Worm (Caenorhabditis elegans): ENCODE measurements around the gene vab-1.

DNA sequence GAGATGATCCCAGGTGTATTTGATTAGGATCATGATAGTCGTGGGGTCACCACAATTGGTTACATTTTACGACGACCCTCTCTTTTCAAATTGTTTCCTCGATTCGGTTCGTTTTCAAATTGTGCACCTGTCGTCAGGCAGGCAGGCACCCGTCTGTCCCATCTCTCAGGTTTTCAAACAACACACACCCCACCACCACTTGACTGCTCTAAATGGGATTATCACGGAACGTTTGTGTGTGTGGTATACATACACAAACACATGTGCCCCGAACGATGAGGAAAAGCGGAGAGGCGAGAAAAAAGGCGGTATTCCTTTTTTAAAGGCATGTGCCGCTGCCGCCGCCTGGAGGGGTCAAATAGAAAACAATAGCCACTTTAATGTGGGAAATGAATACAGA is 13.5 kb downstream of the vab-1 start:
- no peak for TF ChIP-seq dve-1 (tag; optimal IDR thresholded peaks at IDR 0.05; ENCODE audit: insufficient read depth)
- no peak for TF ChIP-seq lir-3 (tag; optimal IDR thresholded peaks at IDR 0.05)
- TF ChIP-seq unc-62 (GFP tag; optimal IDR thresholded peaks at IDR 0.05 in 1 of 2): no peak
- TF ChIP-seq unc-62 (tag; optimal IDR thresholded peaks at IDR 0.05): no peak
- TF ChIP-seq fos-1 (tag; optimal IDR thresholded peaks at IDR 0.05): no peak
- TF ChIP-seq nhr-77 (tag; optimal IDR thresholded peaks at IDR 0.05): no peak
- no peak for TF ChIP-seq daf-12 (tag; optimal IDR thresholded peaks at IDR 0.05)
- no peak for TF ChIP-seq zip-11 (GFP tag; IDR thresholded peaks at IDR 0.05)
- TF ChIP-seq ama-1 (optimal IDR thresholded peaks at IDR 0.05): no peak
- TF ChIP-seq saeg-2 (GFP tag; IDR thresholded peaks at IDR 0.05): no peak
- no peak for TF ChIP-seq mxl-2 (GFP tag; conservative IDR thresholded peaks at IDR 0.05)
- no peak for TF ChIP-seq snpc-4 (tag; optimal IDR thresholded peaks at IDR 0.05)
- TF ChIP-seq jun-1 (tag; optimal IDR thresholded peaks at IDR 0.05): no peak

Measured in whole organism, L4 larva.